Worm (Caenorhabditis elegans) whole organism, L1 larva: Measurements from ENCODE around the gene ifb-1.
A peak's percentile ranks its signal among the peaks of the same experiment; 100 is the strongest.

ENCODE experiments used
- C16A3.4 ChIP-seq: fragments of 150-350 bp; optimal IDR thresholded peaks from 2 replicates; lab custom pipeline; 2014; ENCODE audit warnings: missing biosample characterization, missing genetic modification characterization
- C34B4.2 ChIP-seq: sonication (generic microtip); optimal IDR thresholded peaks from 2 replicates; lab custom pipeline; 2017; ENCODE audit warnings: mild to moderate bottlenecking, missing genetic modification characterization, missing compliant biosample characterization
- F16B12.6 ChIP-seq: fragments of 150-350 bp; optimal IDR thresholded peaks from 2 replicates; lab custom pipeline; 2014; ENCODE audit warnings: missing biosample characterization, missing genetic modification characterization
- aha-1 ChIP-seq: fragments of 150-350 bp; optimal IDR thresholded peaks from 2 replicates; lab custom pipeline; 2014; ENCODE audit warnings: missing biosample characterization, missing genetic modification characterization
- alr-1 ChIP-seq: fragments of 200-800 bp; sonication (Bioruptor generic); optimal IDR thresholded peaks from 2 replicates; lab custom pipeline; 2018; ENCODE audit warnings: borderline replicate concordance, mild to moderate bottlenecking, missing genetic modification characterization, missing compliant biosample characterization
- ceh-63 ChIP-seq: fragments of 200-800 bp; sonication (Bioruptor generic); optimal IDR thresholded peaks from 2 replicates; lab custom pipeline; 2018; ENCODE audit warnings: mild to moderate bottlenecking, missing genetic modification characterization, missing compliant biosample characterization
- ceh-8 ChIP-seq: fragments of 200-800 bp; sonication (Bioruptor generic); optimal IDR thresholded peaks from 2 replicates; lab custom pipeline; 2018; ENCODE audit warnings: mild to moderate bottlenecking, missing genetic modification characterization, moderate library complexity, missing compliant biosample characterization
- ceh-82 ChIP-seq, 3 experiments: fragments of 150-350 bp in 1 of 3; sonication (generic microtip) in 2 of 3; optimal IDR thresholded peaks; 2 replicates each; lab custom pipeline; 2014 to 2017; ENCODE audit warnings: missing biosample characterization in 3 of 3, missing genetic modification characterization in 3 of 3
- dsc-1 ChIP-seq: sonication (generic microtip); optimal IDR thresholded peaks from 2 replicates; lab custom pipeline; 2016; ENCODE audit warnings: mild to moderate bottlenecking, missing genetic modification characterization, missing compliant biosample characterization
- efl-1 ChIP-seq, 4 experiments: fragments of 150-350 bp; optimal IDR thresholded peaks in 3 of 4; peaks in 1 of 4; 1 replicate in 1 of 4; 2 replicates in 3 of 4; lab custom pipeline; 2014; ENCODE audit warnings: missing biosample characterization in 2 of 4, missing genetic modification characterization in 2 of 4, missing genetic modification reagents in 2 of 4
- egl-13 ChIP-seq: sonication (generic microtip); optimal IDR thresholded peaks from 2 replicates; lab custom pipeline; 2016; ENCODE audit warnings: missing genotype, missing genetic modification reagents, missing genetic modification characterization, missing compliant biosample characterization
- elt-3 ChIP-seq, 6 experiments: fragments of 150-350 bp in 1 of 6; sonication (generic microtip); optimal IDR thresholded peaks; 2 replicates each; lab custom pipeline; 2017 to 2018; ENCODE audit warnings: missing biosample characterization in 6 of 6, missing genetic modification characterization in 6 of 6, inconsistent platforms in 1 of 6
- fkh-4 ChIP-seq: sonication (generic microtip); optimal IDR thresholded peaks from 2 replicates; lab custom pipeline; 2016; ENCODE audit warnings: missing compliant biosample characterization, missing genetic modification characterization, borderline replicate concordance
- fkh-8 ChIP-seq: sonication (generic microtip); optimal IDR thresholded peaks from 2 replicates; lab custom pipeline; 2016; ENCODE audit warnings: mild to moderate bottlenecking, missing genetic modification characterization, missing compliant biosample characterization
- fos-1 ChIP-seq: fragments of 150-350 bp; optimal IDR thresholded peaks from 2 replicates; lab custom pipeline; 2014; ENCODE audit warnings: missing biosample characterization, missing genetic modification characterization
- grh-1 ChIP-seq: fragments of 200-800 bp; sonication (Bioruptor generic); IDR thresholded peaks from 2 replicates; pipeline ENCODE4 v1.3.6; 2022; ENCODE audit warnings: missing genetic modification reagents, missing genetic modification characterization, missing compliant biosample characterization
- hlh-17 ChIP-seq: fragments of 200-800 bp; sonication (Bioruptor generic); optimal IDR thresholded peaks from 2 replicates; lab custom pipeline; 2018; ENCODE audit warnings: missing genetic modification characterization, mild to moderate bottlenecking, missing compliant biosample characterization, moderate library complexity, borderline replicate concordance
- hlh-4 ChIP-seq: sonication (generic microtip); optimal IDR thresholded peaks from 2 replicates; lab custom pipeline; 2016; ENCODE audit warnings: mild to moderate bottlenecking, missing genetic modification characterization, missing compliant biosample characterization
- hpl-2 ChIP-seq: fragments of 150-350 bp; optimal IDR thresholded peaks from 2 replicates; lab custom pipeline; 2014; ENCODE audit warnings: missing biosample characterization, missing genetic modification reagents, missing genetic modification characterization
- jun-1 ChIP-seq: fragments of 150-350 bp; optimal IDR thresholded peaks from 2 replicates; lab custom pipeline; 2014; ENCODE audit warnings: missing biosample characterization, missing genetic modification reagents, missing genetic modification characterization
- lin-13 ChIP-seq: fragments of 150-350 bp; optimal IDR thresholded peaks from 2 replicates; lab custom pipeline; 2014; ENCODE audit warnings: missing biosample characterization, missing genetic modification reagents, missing genetic modification characterization
- lin-35 ChIP-seq, 2 experiments: fragments of 150-350 bp; optimal IDR thresholded peaks; 2 replicates each; lab custom pipeline; 2014; ENCODE audit warnings: missing biosample characterization in 2 of 2, missing genetic modification characterization in 2 of 2, missing genetic modification reagents in 2 of 2
- lir-3 ChIP-seq: sonication (generic microtip); optimal IDR thresholded peaks from 2 replicates; lab custom pipeline; 2016; ENCODE audit warnings: mild to moderate bottlenecking, missing genetic modification characterization, moderate library complexity, missing compliant biosample characterization; ENCODE audit not compliant: poor library complexity
- lsy-2 ChIP-seq, 2 experiments: fragments of 150-350 bp; optimal IDR thresholded peaks; 2 replicates each; lab custom pipeline; 2014; ENCODE audit warnings: missing biosample characterization in 2 of 2, missing genetic modification characterization in 2 of 2
- mdl-1 ChIP-seq, 2 experiments: fragments of 150-350 bp; optimal IDR thresholded peaks; 2 replicates each; lab custom pipeline; 2014 to 2017; ENCODE audit warnings: missing biosample characterization in 2 of 2, missing genetic modification characterization in 2 of 2, inconsistent platforms in 1 of 2
- nhr-12 ChIP-seq: sonication (generic microtip); optimal IDR thresholded peaks from 2 replicates; lab custom pipeline; 2017; ENCODE audit warnings: missing biosample characterization, missing genetic modification characterization
- nhr-19 ChIP-seq: fragments of 200-800 bp; sonication (Bioruptor generic); conservative IDR thresholded peaks from 2 replicates; pipeline ENCODE4 v1.3.6; 2022; ENCODE audit warnings: missing genetic modification characterization, missing compliant biosample characterization
- nhr-20 ChIP-seq: sonication (generic microtip); optimal IDR thresholded peaks from 2 replicates; lab custom pipeline; 2016; ENCODE audit warnings: mild to moderate bottlenecking, missing genetic modification characterization, missing compliant biosample characterization
- nhr-47 ChIP-seq: sonication (generic microtip); optimal IDR thresholded peaks from 2 replicates; lab custom pipeline; 2016; ENCODE audit warnings: mild to moderate bottlenecking, missing genetic modification characterization, moderate library complexity, missing compliant biosample characterization
- nhr-76 ChIP-seq: sonication (generic microtip); optimal IDR thresholded peaks from 2 replicates; lab custom pipeline; 2017; ENCODE audit warnings: missing biosample characterization, missing genetic modification characterization
- nhr-77 ChIP-seq: fragments of 150-350 bp; optimal IDR thresholded peaks from 2 replicates; lab custom pipeline; 2014; ENCODE audit warnings: missing biosample characterization, missing genetic modification characterization
- nhr-90 ChIP-seq: sonication (generic microtip); optimal IDR thresholded peaks from 2 replicates; lab custom pipeline; 2016; ENCODE audit warnings: mild to moderate bottlenecking, missing genetic modification characterization, missing compliant biosample characterization; ENCODE audit not compliant: poor library complexity
- pax-3 ChIP-seq: fragments of 200-800 bp; sonication (Bioruptor generic); optimal IDR thresholded peaks from 2 replicates; lab custom pipeline; 2018; ENCODE audit warnings: mild to moderate bottlenecking, missing genetic modification characterization, moderate library complexity, missing compliant biosample characterization
- pqm-1 ChIP-seq: sonication (generic microtip); optimal IDR thresholded peaks from 3 replicates; lab custom pipeline; 2017; ENCODE audit warnings: missing biosample characterization, missing genetic modification characterization
- skn-1 ChIP-seq: fragments of 150-350 bp; optimal IDR thresholded peaks from 2 replicates; lab custom pipeline; 2014; ENCODE audit warnings: missing biosample characterization, missing genetic modification characterization
- snpc-4 ChIP-seq: fragments of 150-350 bp; optimal IDR thresholded peaks from 2 replicates; lab custom pipeline; 2014; ENCODE audit warnings: missing biosample characterization, missing genetic modification characterization
- snu-23 ChIP-seq: sonication (generic microtip); optimal IDR thresholded peaks from 2 replicates; lab custom pipeline; 2016; ENCODE audit warnings: missing genetic modification characterization, missing compliant biosample characterization
- sox-4 ChIP-seq: sonication (generic microtip); optimal IDR thresholded peaks from 2 replicates; lab custom pipeline; 2016; ENCODE audit warnings: missing genetic modification characterization, missing compliant biosample characterization
- sptf-1 ChIP-seq: fragments of 150-350 bp; optimal IDR thresholded peaks from 2 replicates; lab custom pipeline; 2014; ENCODE audit warnings: missing biosample characterization, missing genetic modification characterization
- swsn-7 ChIP-seq: sonication (generic microtip); optimal IDR thresholded peaks from 2 replicates; lab custom pipeline; 2016; ENCODE audit warnings: missing genetic modification characterization, missing compliant biosample characterization
- tbx-2 ChIP-seq: sonication (generic microtip); optimal IDR thresholded peaks from 2 replicates; lab custom pipeline; 2016; ENCODE audit warnings: missing genetic modification characterization, missing compliant biosample characterization
- unc-130 ChIP-seq: fragments of 150-350 bp; optimal IDR thresholded peaks from 2 replicates; lab custom pipeline; 2017; ENCODE audit warnings: missing biosample characterization, missing genetic modification characterization, inconsistent platforms
- unc-86 ChIP-seq: sonication (generic microtip); optimal IDR thresholded peaks from 2 replicates; lab custom pipeline; 2016; ENCODE audit warnings: missing genetic modification characterization, missing compliant biosample characterization
- xbp-1 ChIP-seq: sonication (generic microtip); optimal IDR thresholded peaks from 2 replicates; lab custom pipeline; 2016; ENCODE audit warnings: missing genetic modification characterization, missing compliant biosample characterization
- ztf-11 ChIP-seq, 2 experiments: sonication (generic microtip); optimal IDR thresholded peaks; 2 replicates each; lab custom pipeline; 2016 to 2017; ENCODE audit warnings: missing genetic modification characterization in 2 of 2, missing biosample characterization in 1 of 2, missing compliant biosample characterization in 1 of 2
- ztf-4 ChIP-seq: fragments of 150-350 bp; optimal IDR thresholded peaks from 2 replicates; lab custom pipeline; 2014; ENCODE audit warnings: missing biosample characterization, missing genetic modification characterization

The ifb-1 gene

ce11 chrII:5779866-5780265, 14.4 kb downstream of the ifb-1 start (continued):
- TF ChIP-seq aha-1 (tag; lab: Kevin White, UChicago) (no peak), unc-130 (no peak), hlh-4 (no peak), nhr-77 (no peak), lin-35 (GFP tag; optimal IDR thresholded peaks at IDR 0.05; lab: Kevin White, UChicago) (peak in 1 of 2 experiments; percentile 8), ceh-82 (tag; optimal IDR thresholded peaks at IDR 0.05; lab: Kevin White, UChicago) (peak in 2 of 3 experiments; percentile 22 to 55), snpc-4 (tag; lab: Kevin White, UChicago) (no peak), hlh-17 (no peak), unc-86 (tag; lab: Kevin White, UChicago) (peak; percentile 17), sox-4 (tag; lab: Kevin White, UChicago) (no peak), nhr-12 (tag; lab: Kevin White, UChicago) (no peak), lir-3 (tag; lab: Kevin White, UChicago) (no peak), grh-1 (GFP tag; lab: Robert Waterston, UW) (no peak), xbp-1 (tag; lab: Kevin White, UChicago) (peak; percentile 31), nhr-90 (tag; lab: Kevin White, UChicago) (no peak), F16B12.6 (tag; lab: Kevin White, UChicago) (no peak), egl-13 (tag; lab: Kevin White, UChicago) (no peak), skn-1 (no peak), ztf-4 (tag; lab: Kevin White, UChicago) (no peak), elt-3 (tag; optimal IDR thresholded peaks at IDR 0.05; lab: Kevin White, UChicago) (no peak), C34B4.2 (tag; lab: Kevin White, UChicago) (no peak), alr-1 (no peak), sptf-1 (no peak), ceh-63 (GFP tag; lab: Kevin White, UChicago) (peak; percentile 9), fkh-4 (tag; lab: Kevin White, UChicago) (no peak)

ce11 chrII:5781935-5782921, 16.8 kb downstream of the ifb-1 start, which contains the start of gene K05F1.6:
Gene K05F1.6 (plus strand): TSS chrII:5782520.
- TF ChIP-seq dsc-1 (tag; lab: Kevin White, UChicago), result peak; percentile 70
- peak; percentile 11 for TF ChIP-seq skn-1
- TF ChIP-seq hpl-2 (GFP tag; lab: Kevin White, UChicago), result no peak
- TF ChIP-seq efl-1 (optimal IDR thresholded peaks at IDR 0.05; lab: Kevin White, UChicago), result peak; percentile 40 to 69
- TF ChIP-seq efl-1 (GFP tag; optimal IDR thresholded peaks at IDR 0.05 in 1 of 2; lab: Kevin White, UChicago), result peak in 1 of 2 experiments; percentile 94
- peak; percentile 9 for TF ChIP-seq unc-86 (tag; lab: Kevin White, UChicago)
- TF ChIP-seq nhr-19, result peak; percentile 72
- TF ChIP-seq swsn-7, result peak; percentile 42
- TF ChIP-seq nhr-76 (tag; lab: Kevin White, UChicago), result peak; percentile 20
- peak in 2 of 3 experiments; percentile 32 for TF ChIP-seq ceh-82 (tag; optimal IDR thresholded peaks at IDR 0.05; lab: Kevin White, UChicago)
- TF ChIP-seq lin-35 (GFP tag; optimal IDR thresholded peaks at IDR 0.05; lab: Kevin White, UChicago), result peak; percentile 6 to 44
- TF ChIP-seq grh-1 (GFP tag; lab: Robert Waterston, UW), result 0 out of 2 replicates have a peak, but pooled peaks have one; percentile 45
- TF ChIP-seq C16A3.4 (tag; lab: Kevin White, UChicago), result peak; percentile 59
- TF ChIP-seq jun-1 (tag; lab: Kevin White, UChicago), result peak; percentile 1
- TF ChIP-seq unc-130, result peak; percentile 52
- no peak for TF ChIP-seq pqm-1 (tag; lab: Kevin White, UChicago)
- TF ChIP-seq lin-13 (GFP tag; lab: Kevin White, UChicago), result peak; percentile 22
- peak; percentile 44 for TF ChIP-seq egl-13 (tag; lab: Kevin White, UChicago)
- TF ChIP-seq fkh-8 (tag; lab: Kevin White, UChicago), result peak; percentile 41
- no peak for TF ChIP-seq F16B12.6 (tag; lab: Kevin White, UChicago)
- peak; percentile 18 for TF ChIP-seq tbx-2 (tag; lab: Kevin White, UChicago)
- peak in 1 of 2 experiments; percentile 58 for TF ChIP-seq mdl-1 (tag; optimal IDR thresholded peaks at IDR 0.05; lab: Kevin White, UChicago)
- TF ChIP-seq C34B4.2 (tag; lab: Kevin White, UChicago), result no peak
- peak; percentile 19 for TF ChIP-seq ceh-8 (GFP tag; lab: Kevin White, UChicago)
- TF ChIP-seq fos-1 (tag; lab: Kevin White, UChicago), result peak; percentile 29
- peak; percentile 39 for TF ChIP-seq xbp-1 (tag; lab: Kevin White, UChicago)
- peak in 1 of 2 experiments; percentile 36 for TF ChIP-seq ztf-11 (tag; optimal IDR thresholded peaks at IDR 0.05; lab: Kevin White, UChicago)
- TF ChIP-seq pax-3 (tag; lab: Kevin White, UChicago), result peak; percentile 19
- TF ChIP-seq lsy-2 (tag; optimal IDR thresholded peaks at IDR 0.05; lab: Kevin White, UChicago), result peak in 1 of 2 experiments; percentile 52
- peak; percentile 73 for TF ChIP-seq nhr-47
- peak; percentile 20 for TF ChIP-seq snu-23 (GFP tag; lab: Kevin White, UChicago)
- TF ChIP-seq nhr-20 (tag; lab: Kevin White, UChicago), result peak; percentile 55
